Fruit fly (Drosophila melanogaster): ENCODE measurements around the gene CG12104.

Gene CG12104

DNA sequence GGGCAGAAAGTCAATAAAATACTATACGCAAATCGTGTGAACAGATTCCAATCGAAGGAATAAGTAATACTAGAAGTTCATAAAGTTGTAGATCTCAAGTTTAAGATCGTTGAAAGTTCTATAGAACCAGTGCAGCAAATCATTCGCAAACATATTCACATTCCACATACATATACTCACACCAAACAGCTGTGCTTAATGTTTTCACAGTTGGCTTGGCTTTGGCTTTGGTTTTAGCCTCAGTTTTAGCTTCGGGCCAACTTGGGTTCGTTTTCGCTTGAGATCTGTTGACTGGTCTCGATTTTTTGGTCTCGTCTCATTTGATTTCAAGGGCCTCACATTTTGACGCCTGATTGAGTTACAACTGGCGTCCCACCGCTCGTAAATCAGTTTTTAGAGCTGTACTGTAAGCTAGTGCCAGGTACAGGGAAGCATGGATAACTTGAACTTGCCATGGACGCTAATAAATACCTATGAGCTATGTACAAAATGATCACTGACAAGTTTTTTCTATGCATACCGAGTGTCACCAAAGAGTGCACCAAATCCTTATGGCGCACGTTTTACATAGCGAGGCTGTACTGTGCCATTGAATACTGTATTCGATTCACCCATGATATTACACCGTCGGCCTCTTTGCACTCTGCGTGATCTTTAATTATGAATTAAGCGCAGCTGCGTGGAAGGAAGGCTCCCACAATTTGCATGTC lies 15.2 kb downstream of the CG12104 start (continued):
- TF ChIP-seq CG11902 (GFP tag; optimal IDR thresholded peaks at IDR 0.05) (peak; percentile 89), CG6163 (GFP tag; IDR thresholded peaks at IDR 0.05) (peak; percentile 93), Hr38 (GFP tag; optimal IDR thresholded peaks at IDR 0.05) (no peak), CG8632 (GFP tag; optimal IDR thresholded peaks at IDR 0.05) (peak; percentile 85), esn (GFP tag; optimal IDR thresholded peaks at IDR 0.05) (peak; percentile 84), Met (GFP tag; optimal IDR thresholded peaks at IDR 0.05) (peak; percentile 81), ss (GFP tag; optimal IDR thresholded peaks at IDR 0.05) (peak; percentile 69 to 89), CG8319 (GFP tag; optimal IDR thresholded peaks at IDR 0.05) (peak; percentile 82), CG6276 (GFP tag; optimal IDR thresholded peaks at IDR 0.05) (peak; percentile 54), Sox102F (GFP tag; optimal IDR thresholded peaks at IDR 0.05) (peak; percentile 82), Sox15 (GFP tag; optimal IDR thresholded peaks at IDR 0.05) (peak; percentile 90), pdm3 (GFP tag; optimal IDR thresholded peaks at IDR 0.05) (peak; percentile 90), CG15336 (GFP tag; IDR thresholded peaks at IDR 0.05) (peak; percentile 66), CG4318 (GFP tag; optimal IDR thresholded peaks at IDR 0.05) (peak; percentile 36), dsx (GFP tag; optimal IDR thresholded peaks at IDR 0.05; ENCODE audit: poor library complexity, severe bottlenecking) (peak; percentile 81), CG6808 (GFP tag; optimal IDR thresholded peaks at IDR 0.05) (peak; percentile 83), dac (GFP tag; optimal IDR thresholded peaks at IDR 0.05) (peak; percentile 26), Lpt (GFP tag; optimal IDR thresholded peaks at IDR 0.05) (peak; percentile 22), Eip78C (GFP tag) (peak; percentile 93), CG3919 (GFP tag; optimal IDR thresholded peaks at IDR 0.05) (peak; percentile 88), acj6 (GFP tag; optimal IDR thresholded peaks at IDR 0.05) (peak; percentile 86), cyc (GFP tag; optimal IDR thresholded peaks at IDR 0.05) (peak; percentile 86), eg (GFP tag; IDR thresholded peaks at IDR 0.05) (peak; percentile 76), Ets96B (tag; optimal IDR thresholded peaks at IDR 0.05) (peak; percentile 82), spab (GFP tag; optimal IDR thresholded peaks at IDR 0.05) (peak; percentile 79)

DNA sequence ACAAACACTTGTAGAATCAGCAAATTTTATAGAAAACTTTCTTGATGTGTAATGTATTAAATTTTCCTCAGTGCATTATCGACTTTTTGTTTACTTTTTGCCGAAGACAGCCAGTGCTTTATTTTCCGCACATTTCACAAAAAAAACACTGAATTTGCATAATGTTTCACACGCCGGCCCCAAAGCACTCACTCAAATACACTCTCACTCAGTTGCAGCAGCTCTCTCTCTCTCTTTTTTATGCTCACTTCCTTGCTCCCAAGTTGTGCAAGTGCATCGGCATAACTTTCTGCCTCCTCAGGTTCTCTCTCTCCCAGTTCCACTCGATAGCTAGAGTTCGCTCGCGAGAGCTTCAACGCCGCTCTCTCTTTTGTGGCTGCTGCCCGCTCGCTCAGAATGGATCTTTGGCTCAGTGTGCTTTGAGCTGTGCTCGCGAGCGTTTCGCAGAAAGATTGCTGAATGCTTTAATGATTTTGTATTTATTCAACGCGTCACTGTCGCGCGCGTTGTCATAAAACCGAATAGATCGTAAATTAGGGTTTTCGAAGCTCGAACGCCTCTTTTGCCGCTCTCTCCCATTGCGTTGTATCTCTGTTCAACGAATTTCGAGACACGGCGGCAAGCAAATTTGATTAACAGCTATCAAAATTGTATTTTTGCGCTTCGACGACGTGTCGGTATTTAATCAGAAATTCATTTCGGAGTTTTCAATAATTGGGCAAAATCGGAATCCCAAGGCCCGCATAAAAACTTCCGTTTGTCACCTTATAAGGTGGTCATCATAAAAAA lies 16.0 kb downstream of the CG12104 start:
- TF ChIP-seq salr (GFP tag; optimal IDR thresholded peaks at IDR 0.05) (no peak), CG6276 (GFP tag; optimal IDR thresholded peaks at IDR 0.05) (peak; percentile 90), OdsH (GFP tag; optimal IDR thresholded peaks at IDR 0.05) (no peak), Met (GFP tag; optimal IDR thresholded peaks at IDR 0.05) (peak; percentile 9), Eip75B (GFP tag; optimal IDR thresholded peaks at IDR 0.05) (peak; percentile 16), CG3032 (tag; optimal IDR thresholded peaks at IDR 0.05) (peak; percentile 38), CG16779 (tag; optimal IDR thresholded peaks at IDR 0.05) (peak; percentile 77), CG7368 (GFP tag; optimal IDR thresholded peaks at IDR 0.05) (peak; percentile 11), CG6854 (GFP tag; optimal IDR thresholded peaks at IDR 0.05) (peak; percentile 81), CG34406 (GFP tag; optimal IDR thresholded peaks at IDR 0.05) (no peak), fd85E (GFP tag; optimal IDR thresholded peaks at IDR 0.05) (peak; percentile 65), Sox102F (GFP tag; optimal IDR thresholded peaks at IDR 0.05) (peak; percentile 52), CG9139 (GFP tag; optimal IDR thresholded peaks at IDR 0.05) (peak; percentile 66), acj6 (GFP tag; optimal IDR thresholded peaks at IDR 0.05) (no peak), Hr39 (GFP tag; optimal IDR thresholded peaks at IDR 0.05) (no peak), dsx (GFP tag; optimal IDR thresholded peaks at IDR 0.05; ENCODE audit: poor library complexity, severe bottlenecking) (peak; percentile 66), CG11762 (GFP tag; optimal IDR thresholded peaks at IDR 0.05; ENCODE audit: insufficient read depth) (peak; percentile 48), CG3919 (GFP tag; optimal IDR thresholded peaks at IDR 0.05) (peak; percentile 41), CG6163 (GFP tag; IDR thresholded peaks at IDR 0.05) (peak; percentile 87), CG11294 (GFP tag; IDR thresholded peaks at IDR 0.05) (no peak; the same call in 1 of the 2 replicates), CG15336 (GFP tag; IDR thresholded peaks at IDR 0.05) (peak; percentile 70), vri (GFP tag; optimal IDR thresholded peaks at IDR 0.05) (peak; percentile 78), svp (GFP tag) (peak; percentile 88), CG6792 (GFP tag; optimal IDR thresholded peaks at IDR 0.05) (no peak), CG11902 (GFP tag; optimal IDR thresholded peaks at IDR 0.05) (no peak), dac (GFP tag; optimal IDR thresholded peaks at IDR 0.05) (peak; percentile 4), Lpt (GFP tag; optimal IDR thresholded peaks at IDR 0.05) (no peak), lz (GFP tag; optimal IDR thresholded peaks at IDR 0.05) (no peak), CG8119 (GFP tag; IDR thresholded peaks at IDR 0.05) (peak; percentile 80), CG6808 (GFP tag; optimal IDR thresholded peaks at IDR 0.05) (peak; percentile 64), CG10669 (GFP tag; optimal IDR thresholded peaks at IDR 0.05) (peak; percentile 54), pdm3 (GFP tag; optimal IDR thresholded peaks at IDR 0.05) (no peak), CG31627 (GFP tag; optimal IDR thresholded peaks at IDR 0.05) (no peak), topi (GFP tag; optimal IDR thresholded peaks at IDR 0.05) (peak; percentile 16)
